Fruit fly (Drosophila melanogaster): ENCODE results near the gene Xport-A.

Gene Xport-A

DNA sequence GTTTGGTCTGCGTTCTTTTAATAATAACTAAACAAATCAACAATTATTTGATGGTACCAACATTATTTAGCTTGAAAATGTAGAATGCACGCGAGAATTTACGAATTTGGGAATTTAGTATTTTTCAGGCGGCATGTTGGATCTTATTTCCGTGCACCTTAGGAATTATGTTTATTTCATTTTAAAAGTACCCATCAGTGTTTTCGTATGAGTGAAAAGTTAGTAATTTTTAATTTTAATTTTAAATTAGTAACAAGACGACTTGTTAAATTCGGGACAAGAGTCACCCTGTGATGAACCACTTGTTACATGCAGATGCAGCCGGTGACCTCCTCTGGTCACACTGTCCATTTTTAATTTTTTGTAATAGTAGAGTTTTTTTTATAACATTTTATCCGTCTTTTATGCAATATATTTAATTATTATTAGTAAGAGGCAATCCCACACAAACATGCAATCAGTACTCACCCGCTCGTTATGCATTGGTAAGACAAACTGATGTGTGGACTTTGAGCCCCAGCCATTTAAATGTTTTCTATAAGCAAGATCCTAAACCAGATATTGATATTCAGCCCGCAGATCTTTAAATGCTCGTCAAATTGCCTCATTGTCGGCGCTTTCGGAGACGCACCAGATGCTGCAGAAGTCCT, 37.7 kb downstream of the Xport-A start, which contains the start of the genes CG17186 and Arc42 (continued):
- no peak for TF ChIP-seq unc-4 (GFP tag; IDR thresholded peaks at IDR 0.05; ENCODE audit: partially characterized antibody)
- no peak for TF ChIP-seq CG5245 (GFP tag; optimal IDR thresholded peaks at IDR 0.05)
- TF ChIP-seq Six4 (GFP tag; optimal IDR thresholded peaks at IDR 0.05): peak; percentile 3
- no peak for TF ChIP-seq Nf-YB (GFP tag; optimal IDR thresholded peaks at IDR 0.05)
- TF ChIP-seq zfh2 (GFP tag; optimal IDR thresholded peaks at IDR 0.05): no peak
- no peak for TF ChIP-seq chif (GFP tag; optimal IDR thresholded peaks at IDR 0.05)
- no peak for TF ChIP-seq pb (GFP tag; optimal IDR thresholded peaks at IDR 0.05)
- TF ChIP-seq lilli (GFP tag; optimal IDR thresholded peaks at IDR 0.05): peak; percentile 36
- no peak for TF ChIP-seq wor (GFP tag; IDR thresholded peaks at IDR 0.05)
- TF ChIP-seq CG14860 (GFP tag; IDR thresholded peaks at IDR 0.05; ENCODE audit: partially characterized antibody): no peak
- TF ChIP-seq CG18764 (GFP tag; optimal IDR thresholded peaks at IDR 0.05): peak; percentile 14
- peak; percentile 6 for TF ChIP-seq CG12155 (GFP tag; optimal IDR thresholded peaks at IDR 0.05)
- no peak for TF ChIP-seq CG12071 (GFP tag; optimal IDR thresholded peaks at IDR 0.05)
- no peak for TF ChIP-seq chm (GFP tag; IDR thresholded peaks at IDR 0.05)
- TF ChIP-seq dmrt99B (tag; optimal IDR thresholded peaks at IDR 0.05): no peak
- peak; percentile 6 for TF ChIP-seq PHDP (tag; optimal IDR thresholded peaks at IDR 0.05)
- no peak for TF ChIP-seq dati (GFP tag; IDR thresholded peaks at IDR 0.05)
- TF ChIP-seq Sox100B (GFP tag; optimal IDR thresholded peaks at IDR 0.05): peak; percentile 7
- TF ChIP-seq btn (GFP tag; optimal IDR thresholded peaks at IDR 0.05): no peak
- TF ChIP-seq CG3281 (GFP tag; optimal IDR thresholded peaks at IDR 0.05): no peak
- TF ChIP-seq disco-r (GFP tag; optimal IDR thresholded peaks at IDR 0.05): no peak
- TF ChIP-seq Hr51 (GFP tag; optimal IDR thresholded peaks at IDR 0.05): peak in 1 of 2 experiments; percentile 1
- no peak for TF ChIP-seq fd64A (GFP tag; optimal IDR thresholded peaks at IDR 0.05)
- TF ChIP-seq CG2129 (GFP tag; IDR thresholded peaks at IDR 0.05; ENCODE audit: partially characterized antibody): no peak
- TF ChIP-seq CG7745 (tag; optimal IDR thresholded peaks at IDR 0.05): no peak
- no peak for TF ChIP-seq insv (GFP tag; optimal IDR thresholded peaks at IDR 0.05)
- TF ChIP-seq pum (GFP tag; optimal IDR thresholded peaks at IDR 0.05): no peak
- peak; percentile 3 for TF ChIP-seq cato (GFP tag; optimal IDR thresholded peaks at IDR 0.05; ENCODE audit: borderline replicate concordance)
- no peak for TF ChIP-seq abd-A (tag; optimal IDR thresholded peaks at IDR 0.05)
- no peak for TF ChIP-seq Awh (GFP tag; IDR thresholded peaks at IDR 0.05)
- no peak for TF ChIP-seq CG11695 (GFP tag; IDR thresholded peaks at IDR 0.05)
- no peak for TF ChIP-seq Oli (tag; optimal IDR thresholded peaks at IDR 0.05)
- TF ChIP-seq Xbp1 (GFP tag; optimal IDR thresholded peaks at IDR 0.05): peak; percentile 22
- TF ChIP-seq bbx (GFP tag; IDR thresholded peaks at IDR 0.05; ENCODE audit: partially characterized antibody): no peak
- TF ChIP-seq zen2 (GFP tag; IDR thresholded peaks at IDR 0.05; ENCODE audit: partially characterized antibody): no peak
- no peak for TF ChIP-seq dm (GFP tag; optimal IDR thresholded peaks at IDR 0.05)
- peak; percentile 84 for TF ChIP-seq CG9797 (GFP tag; optimal IDR thresholded peaks at IDR 0.05)
- TF ChIP-seq pnt (GFP tag; optimal IDR thresholded peaks at IDR 0.05): no peak
- no peak for TF ChIP-seq CG11723 (GFP tag; optimal IDR thresholded peaks at IDR 0.05)
- no peak for TF ChIP-seq Vsx1 (GFP tag; optimal IDR thresholded peaks at IDR 0.05)
- TF ChIP-seq CG34422 (GFP tag; IDR thresholded peaks at IDR 0.05): peak; percentile 31; the same call in 1 of the 3 replicates
- no peak for TF ChIP-seq CG10431 (GFP tag; optimal IDR thresholded peaks at IDR 0.05)
- TF ChIP-seq Side (GFP tag; optimal IDR thresholded peaks at IDR 0.05): no peak
- TF ChIP-seq CG7786 (GFP tag; optimal IDR thresholded peaks at IDR 0.05): no peak
- TF ChIP-seq CG4617 (GFP tag; optimal IDR thresholded peaks at IDR 0.05; ENCODE audit: borderline replicate concordance): peak; percentile 35
- TF ChIP-seq CG42726 (GFP tag; IDR thresholded peaks at IDR 0.05; ENCODE audit: partially characterized antibody): no peak
- TF ChIP-seq CG16779 (GFP tag; IDR thresholded peaks at IDR 0.05): no peak
- TF ChIP-seq grau (tag; optimal IDR thresholded peaks at IDR 0.05): peak; percentile 19
- TF ChIP-seq Dref (GFP tag; IDR thresholded peaks at IDR 0.05): no peak
- TF ChIP-seq twi (tag; optimal IDR thresholded peaks at IDR 0.05): no peak

All from whole organism, embryonic.